Fruit fly (Drosophila melanogaster) whole organism, embryonic: Measurements from ENCODE around the gene FipoQ.

Experiments
- ATbp ChIP-seq: fragments of 200-800 bp; sonication (Bioruptor generic); optimal IDR thresholded peaks from 2 replicates; lab custom pipeline; 2017; ENCODE audit warnings: missing biosample characterization, mild to moderate bottlenecking, missing genetic modification characterization, missing genetic modification reagents
- BEAF-32 ChIP-seq: fragments of 200-800 bp; sonication (Bioruptor generic); optimal IDR thresholded peaks from 3 replicates; lab custom pipeline; 2017; ENCODE audit warnings: missing biosample characterization, missing genetic modification characterization, mild to moderate bottlenecking, moderate library complexity, missing genetic modification reagents
- Bgb ChIP-seq: fragments of 200-800 bp; sonication (Bioruptor generic); IDR thresholded peaks from 2 replicates; pipeline ENCODE4 v1.3.6; 2022; ENCODE audit warnings: missing biosample characterization, missing genetic modification characterization; ENCODE audit not compliant: partially characterized antibody
- CG13624 ChIP-seq: fragments of 200-800 bp; sonication (Bioruptor generic); optimal IDR thresholded peaks from 2 replicates; lab custom pipeline; 2016; ENCODE audit warnings: missing biosample characterization, missing genetic modification characterization
- CG14965 ChIP-seq: fragments of 200-800 bp; sonication (Bioruptor generic); optimal IDR thresholded peaks from 2 replicates; lab custom pipeline; 2016; ENCODE audit warnings: missing biosample characterization, missing genetic modification characterization, borderline replicate concordance
- CG15601 ChIP-seq: fragments of 200-800 bp; sonication (Bioruptor generic); optimal IDR thresholded peaks from 3 replicates; lab custom pipeline; 2019; ENCODE audit warnings: missing biosample characterization, mild to moderate bottlenecking, missing genetic modification characterization, moderate library complexity
- CG17361 ChIP-seq: fragments of 200-800 bp; sonication (Bioruptor generic); IDR thresholded peaks from 3 replicates; pipeline ENCODE4 v1.3.6; 2022; ENCODE audit warnings: missing biosample characterization, missing genetic modification characterization
- CG17829 ChIP-seq: fragments of 200-800 bp; optimal IDR thresholded peaks from 2 replicates; lab custom pipeline; 2019; ENCODE audit warnings: missing biosample characterization, mild to moderate bottlenecking, missing genetic modification characterization, moderate library complexity
- CG2712 ChIP-seq: fragments of 200-800 bp; optimal IDR thresholded peaks from 3 replicates; lab custom pipeline; 2019; ENCODE audit warnings: missing biosample characterization, mild to moderate bottlenecking, missing genetic modification characterization, moderate library complexity
- CG43689 ChIP-seq: fragments of 200-800 bp; sonication (Bioruptor generic); IDR thresholded peaks from 2 replicates; pipeline ENCODE4 v1.3.6; 2022; ENCODE audit warnings: missing biosample characterization, missing genetic modification characterization
- CG4404 ChIP-seq: fragments of 200-800 bp; sonication (Bioruptor generic); IDR thresholded peaks from 2 replicates; pipeline ENCODE4 v1.3.6; 2022; ENCODE audit warnings: missing biosample characterization, missing genetic modification characterization
- CG4617 ChIP-seq: fragments of 200-800 bp; sonication (Bioruptor generic); optimal IDR thresholded peaks from 3 replicates; lab custom pipeline; 2016; ENCODE audit warnings: missing biosample characterization, missing genetic modification characterization, borderline replicate concordance
- CG6689 ChIP-seq: fragments of 200-800 bp; sonication (Bioruptor generic); IDR thresholded peaks from 2 replicates; pipeline ENCODE4 v1.3.6; 2022; ENCODE audit warnings: missing biosample characterization, missing genetic modification characterization
- CG6791 ChIP-seq: fragments of 200-800 bp; sonication (Bioruptor generic); IDR thresholded peaks from 3 replicates; pipeline ENCODE4 v1.3.6; 2022; ENCODE audit warnings: missing biosample characterization, missing genetic modification characterization; ENCODE audit not compliant: partially characterized antibody
- CG7963 ChIP-seq: fragments of 200-800 bp; sonication (Bioruptor generic); IDR thresholded peaks from 3 replicates; pipeline ENCODE4 v1.3.6; 2022; ENCODE audit warnings: missing biosample characterization, missing genetic modification characterization; ENCODE audit not compliant: partially characterized antibody
- D ChIP-seq, 2 experiments: fragments of 200-800 bp in 1 of 2; fragments of >200 bp in 1 of 2; sonication (Bioruptor generic) in 1 of 2; optimal IDR thresholded peaks; 2 replicates in 1 of 2; 3 replicates in 1 of 2; lab custom pipeline; 2017; ENCODE audit warnings: mild to moderate bottlenecking in 1 of 2, missing biosample characterization in 1 of 2, missing genetic modification characterization in 1 of 2, missing genetic modification reagents in 1 of 2
- Dek ChIP-seq: fragments of 200-800 bp; sonication (Bioruptor generic); optimal IDR thresholded peaks from 3 replicates; lab custom pipeline; 2019; ENCODE audit warnings: missing biosample characterization, mild to moderate bottlenecking, missing genetic modification characterization, moderate library complexity
- E2f2 ChIP-seq: fragments of 200-800 bp; sonication (Bioruptor generic); IDR thresholded peaks from 2 replicates; pipeline ENCODE4 v1.3.6; 2022; ENCODE audit warnings: missing biosample characterization, missing genetic modification characterization
- Fer2 ChIP-seq: fragments of 200-800 bp; sonication (Bioruptor generic); optimal IDR thresholded peaks from 2 replicates; lab custom pipeline; 2018; ENCODE audit warnings: missing biosample characterization, mild to moderate bottlenecking, missing genetic modification characterization, moderate library complexity
- HLHmδ ChIP-seq: fragments of 200-800 bp; sonication (Bioruptor generic); optimal IDR thresholded peaks from 2 replicates; lab custom pipeline; 2018; ENCODE audit warnings: missing biosample characterization, mild to moderate bottlenecking, missing genetic modification characterization, moderate library complexity
- Hmr ChIP-seq: fragments of 200-800 bp; sonication (Bioruptor generic); optimal IDR thresholded peaks from 3 replicates; lab custom pipeline; 2017; ENCODE audit warnings: mild to moderate bottlenecking, missing biosample characterization, missing genetic modification reagents, missing genetic modification characterization
- Nf-YB ChIP-seq: fragments of 200-800 bp; sonication (Bioruptor generic); optimal IDR thresholded peaks from 3 replicates; lab custom pipeline; 2019; ENCODE audit warnings: missing biosample characterization, mild to moderate bottlenecking, missing genetic modification characterization, moderate library complexity
- Nf-YC ChIP-seq: fragments of 200-800 bp; optimal IDR thresholded peaks from 3 replicates; lab custom pipeline; 2019; ENCODE audit warnings: missing biosample characterization, mild to moderate bottlenecking, missing genetic modification characterization, moderate library complexity
- Sox100B ChIP-seq: fragments of 200-800 bp; sonication (Bioruptor generic); optimal IDR thresholded peaks from 3 replicates; lab custom pipeline; 2018; ENCODE audit warnings: missing biosample characterization, mild to moderate bottlenecking, missing genetic modification characterization
- Sry-β ChIP-seq: fragments of 200-800 bp; sonication (Bioruptor generic); optimal IDR thresholded peaks from 2 replicates; lab custom pipeline; 2018; ENCODE audit warnings: missing biosample characterization, mild to moderate bottlenecking, missing genetic modification characterization, moderate library complexity
- Stat92E ChIP-seq, 3 experiments: fragments of >200 bp in 2 of 3; fragments of 200-800 bp in 1 of 3; sonication (Bioruptor generic) in 1 of 3; optimal IDR thresholded peaks; 2 replicates each; lab custom pipeline; 2017 to 2019; ENCODE audit warnings: missing biosample characterization in 3 of 3, missing genetic modification characterization in 3 of 3, mild to moderate bottlenecking in 1 of 3, moderate library complexity in 1 of 3
- Xrp1 ChIP-seq: fragments of 200-800 bp; sonication (Bioruptor generic); IDR thresholded peaks from 2 replicates; pipeline ENCODE4 v1.3.6; 2022; ENCODE audit warnings: missing biosample characterization, missing genetic modification characterization
- YL-1 ChIP-seq: fragments of 200-800 bp; sonication (Bioruptor generic); optimal IDR thresholded peaks from 3 replicates; lab custom pipeline; 2017; ENCODE audit warnings: missing biosample characterization, mild to moderate bottlenecking, missing genetic modification characterization
- ara ChIP-seq: fragments of 200-800 bp; sonication (Bioruptor generic); IDR thresholded peaks from 2 replicates; pipeline ENCODE4 v1.3.6; 2022; ENCODE audit warnings: missing biosample characterization, missing genetic modification characterization
- chinmo ChIP-seq: fragments of 200-800 bp; sonication (Bioruptor generic); IDR thresholded peaks from 4 replicates; pipeline ENCODE4 v1.3.6; 2022; ENCODE audit warnings: missing biosample characterization, missing genetic modification characterization; ENCODE audit not compliant: partially characterized antibody
- crol ChIP-seq: fragments of 200-800 bp; sonication (Bioruptor generic); IDR thresholded peaks from 2 replicates; pipeline ENCODE4 v1.3.6; 2022; ENCODE audit warnings: missing biosample characterization, missing genetic modification characterization
- danr ChIP-seq: fragments of 200-800 bp; sonication (Bioruptor generic); IDR thresholded peaks from 2 replicates; pipeline ENCODE4 v1.3.6; 2022; ENCODE audit warnings: missing biosample characterization, missing genetic modification characterization
- dmrt99B ChIP-seq: fragments of 200-800 bp; sonication (Bioruptor generic); optimal IDR thresholded peaks from 2 replicates; lab custom pipeline; 2018; ENCODE audit warnings: missing biosample characterization, mild to moderate bottlenecking, missing genetic modification characterization, moderate library complexity
- hbn ChIP-seq: fragments of 200-800 bp; sonication (Bioruptor generic); IDR thresholded peaks from 2 replicates; pipeline ENCODE4 v1.3.6; 2022; ENCODE audit warnings: missing biosample characterization, missing genetic modification characterization; ENCODE audit not compliant: partially characterized antibody
- lbe ChIP-seq: fragments of 200-800 bp; sonication (Bioruptor generic); optimal IDR thresholded peaks from 2 replicates; lab custom pipeline; 2016; ENCODE audit warnings: missing biosample characterization, mild to moderate bottlenecking, missing genetic modification characterization
- lola ChIP-seq, 3 experiments: fragments of >200 bp in 2 of 3; fragments of 200-800 bp in 1 of 3; sonication (Bioruptor generic) in 1 of 3; optimal IDR thresholded peaks; 2 replicates each; lab custom pipeline; 2017 to 2019; ENCODE audit warnings: missing biosample characterization in 3 of 3, missing genetic modification characterization in 3 of 3, mild to moderate bottlenecking in 1 of 3, moderate library complexity in 1 of 3
- mld ChIP-seq: fragments of 200-800 bp; sonication (Bioruptor generic); IDR thresholded peaks from 3 replicates; pipeline ENCODE4 v1.3.6; 2022; ENCODE audit warnings: missing biosample characterization, missing genetic modification characterization; ENCODE audit not compliant: partially characterized antibody
- phol ChIP-seq: fragments of 200-800 bp; sonication (Bioruptor generic); optimal IDR thresholded peaks from 3 replicates; lab custom pipeline; 2018; ENCODE audit warnings: missing biosample characterization, mild to moderate bottlenecking, missing genetic modification characterization, moderate library complexity
- prd ChIP-seq, 3 experiments: fragments of >200 bp in 2 of 3; fragments of 200-800 bp in 1 of 3; sonication (Bioruptor generic) in 1 of 3; optimal IDR thresholded peaks in 2 of 3; IDR thresholded peaks in 1 of 3; 2 replicates in 2 of 3; 3 replicates in 1 of 3; pipeline versions ENCODE4 v1.3.6 to Lab custom; 2017 to 2022; ENCODE audit warnings: missing biosample characterization in 1 of 3, missing genetic modification characterization in 1 of 3
- ro ChIP-seq: fragments of 200-800 bp; sonication (Bioruptor generic); IDR thresholded peaks from 2 replicates; pipeline ENCODE4 v1.3.6; 2022; ENCODE audit warnings: missing biosample characterization, missing genetic modification characterization
- row ChIP-seq: fragments of 200-800 bp; sonication (Bioruptor generic); IDR thresholded peaks from 3 replicates; pipeline ENCODE4 v1.3.6; 2022; ENCODE audit warnings: missing biosample characterization, missing genetic modification characterization
- sim ChIP-seq: fragments of 200-800 bp; sonication (Bioruptor generic); IDR thresholded peaks from 2 replicates; pipeline ENCODE4 v1.3.6; 2022; ENCODE audit warnings: missing biosample characterization, missing genetic modification characterization
- stwl ChIP-seq: fragments of 200-800 bp; sonication (Bioruptor generic); optimal IDR thresholded peaks from 3 replicates; lab custom pipeline; 2018; ENCODE audit warnings: missing biosample characterization, mild to moderate bottlenecking, missing genetic modification characterization, moderate library complexity
- tin ChIP-seq: fragments of 200-800 bp; sonication (Bioruptor generic); optimal IDR thresholded peaks from 3 replicates; lab custom pipeline; 2016; ENCODE audit warnings: missing biosample characterization, missing genetic modification characterization
- vvl ChIP-seq: fragments of 200-800 bp; sonication (Bioruptor generic); IDR thresholded peaks from 2 replicates; pipeline ENCODE4 v1.3.6; 2022; ENCODE audit warnings: missing biosample characterization, missing genetic modification characterization
- zfh1 ChIP-seq: fragments of 200-800 bp; sonication (Bioruptor generic); IDR thresholded peaks from 3 replicates; pipeline ENCODE4 v1.3.6; 2022; ENCODE audit warnings: missing biosample characterization, missing genetic modification characterization

Gene FipoQ

DNA sequence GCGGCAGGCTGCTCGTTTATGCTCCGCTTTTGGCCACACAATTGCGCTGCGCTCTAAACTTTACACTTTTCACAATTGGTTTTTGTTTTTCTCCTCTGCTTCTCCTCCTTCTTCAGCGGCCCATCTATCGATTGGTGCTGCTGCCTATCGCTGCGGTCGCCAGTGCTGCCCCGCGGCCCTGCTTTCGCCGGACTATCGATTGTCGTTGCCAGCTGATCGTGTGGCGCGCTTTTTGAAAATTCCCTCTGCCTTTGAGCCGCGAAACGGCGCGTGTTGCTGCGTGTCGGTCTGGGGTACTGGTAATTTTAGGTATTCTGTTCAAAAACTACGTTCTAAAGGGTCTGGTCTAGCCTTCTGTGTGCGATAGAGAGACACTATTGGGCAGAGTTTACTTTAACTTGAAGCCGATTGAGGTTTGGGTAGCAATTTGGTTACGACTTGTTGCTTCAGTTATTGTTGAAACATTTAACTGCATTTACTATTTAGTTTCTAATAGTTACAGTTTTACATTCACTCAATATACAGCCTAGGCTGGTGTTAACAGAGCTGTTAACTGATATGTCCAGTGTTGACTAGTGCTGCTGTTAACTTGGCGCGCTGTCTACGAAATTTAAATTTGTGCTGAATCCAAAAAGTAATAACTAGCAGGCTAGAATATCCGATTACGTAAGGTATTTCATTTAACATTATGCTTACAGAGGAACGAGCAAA is 9.0 kb downstream of the FipoQ start, which contains the start of gene Trc8 (continued):
- TF ChIP-seq Bgb (GFP tag; lab: Robert Waterston, UW): peak; percentile 92
- TF ChIP-seq CG14965: no peak
- peak; percentile 25; the same call in 1 of the 3 replicates for TF ChIP-seq row (GFP tag; lab: Robert Waterston, UW)
- TF ChIP-seq Stat92E (GFP tag; optimal IDR thresholded peaks at IDR 0.05; lab: Kevin White, UChicago): peak in 1 of 3 experiments; percentile 8
- TF ChIP-seq CG13624 (GFP tag; lab: Kevin White, UChicago): peak; percentile 46
- no peak for TF ChIP-seq sim (GFP tag; lab: Robert Waterston, UW)
- peak; percentile 79 for TF ChIP-seq mld (GFP tag; lab: Robert Waterston, UW)
- TF ChIP-seq prd (optimal IDR thresholded peaks at IDR 0.05; lab: Kevin White, UChicago): no peak
- peak; percentile 34; the same call in 1 of the 3 replicates for TF ChIP-seq prd (GFP tag; IDR thresholded peaks at IDR 0.05; lab: Robert Waterston, UW)
- TF ChIP-seq chinmo (GFP tag; lab: Robert Waterston, UW): peak; percentile 91; the same call in 3 of the 4 replicates
- peak; percentile 92 for TF ChIP-seq CG7963
- TF ChIP-seq Hmr: peak; percentile 22
- no peak for TF ChIP-seq Nf-YB (GFP tag; lab: Kevin White, UChicago)
- TF ChIP-seq hbn: peak; percentile 77
- 0 out of 3 replicates have a peak, but pooled peaks have one; percentile 27 for TF ChIP-seq CG17361 (GFP tag; lab: Robert Waterston, UW)
- TF ChIP-seq CG6791 (GFP tag; lab: Robert Waterston, UW): peak; percentile 87
- peak; percentile 98 for TF ChIP-seq E2f2 (GFP tag; lab: Robert Waterston, UW)
- peak; percentile 27 for TF ChIP-seq CG15601 (tag; lab: Kevin White, UChicago)
- peak; percentile 96 for TF ChIP-seq stwl (tag; lab: Kevin White, UChicago)
- no peak for TF ChIP-seq Fer2
- peak in 1 of 3 experiments; percentile 6 for TF ChIP-seq lola (GFP tag; optimal IDR thresholded peaks at IDR 0.05; lab: Kevin White, UChicago)
- TF ChIP-seq CG4617: peak; percentile 80
- peak; percentile 9 for TF ChIP-seq Nf-YC (tag; lab: Kevin White, UChicago)
- peak; percentile 29 for TF ChIP-seq Sry-β (GFP tag; lab: Kevin White, UChicago)
- TF ChIP-seq ro (GFP tag; lab: Robert Waterston, UW): no peak
- TF ChIP-seq Dek (tag; lab: Kevin White, UChicago): peak; percentile 82
- peak; percentile 88 for TF ChIP-seq BEAF-32 (GFP tag; lab: Kevin White, UChicago)
- peak; percentile 69 for TF ChIP-seq YL-1

DNA sequence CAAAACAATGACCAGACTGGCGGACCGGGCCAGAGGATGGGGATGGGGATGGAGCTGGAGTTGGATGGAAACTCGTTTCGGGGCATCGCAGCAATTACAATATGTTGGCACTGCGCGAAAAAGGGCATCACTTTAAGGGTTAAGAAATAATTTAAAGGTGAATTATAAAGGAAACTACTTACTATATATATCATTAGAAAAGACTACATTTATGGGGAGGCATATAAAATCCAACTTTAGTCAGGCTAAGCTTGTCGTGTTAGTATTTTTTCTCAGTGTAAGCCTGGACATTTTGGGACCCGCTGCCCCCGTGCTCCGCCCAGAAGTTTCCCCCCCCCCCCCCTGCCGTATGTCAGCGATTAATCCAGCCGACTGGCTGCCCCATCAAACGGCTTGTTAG is 12.0 kb downstream of the FipoQ start:
- peak; percentile 55 for TF ChIP-seq lbe (GFP tag; lab: Kevin White, UChicago)
- TF ChIP-seq Xrp1 (GFP tag; lab: Robert Waterston, UW): peak; percentile 54; the same call in 1 of the 2 replicates
- no peak for TF ChIP-seq prd (optimal IDR thresholded peaks at IDR 0.05; lab: Kevin White, UChicago)
- peak; percentile 38; the same call in 2 of the 3 replicates for TF ChIP-seq prd (GFP tag; IDR thresholded peaks at IDR 0.05; lab: Robert Waterston, UW)
- TF ChIP-seq vvl (GFP tag; lab: Robert Waterston, UW): 0 out of 2 replicates have a peak, but pooled peaks have one; percentile 33
- no peak for TF ChIP-seq phol
- no peak for TF ChIP-seq ara (GFP tag; lab: Robert Waterston, UW)
- 0 out of 2 replicates have a peak, but pooled peaks have one; percentile 8 for TF ChIP-seq danr
- no peak for TF ChIP-seq CG4404 (GFP tag; lab: Robert Waterston, UW)
- TF ChIP-seq dmrt99B (tag; lab: Kevin White, UChicago): no peak
- TF ChIP-seq ATbp (GFP tag; lab: Kevin White, UChicago): no peak
- peak; percentile 40; the same call in 1 of the 3 replicates for TF ChIP-seq zfh1
- TF ChIP-seq CG2712 (tag; lab: Kevin White, UChicago): peak; percentile 6
- TF ChIP-seq tin (GFP tag; lab: Kevin White, UChicago): no peak
- peak; percentile 27 for TF ChIP-seq CG17829
- no peak for TF ChIP-seq CG6689 (GFP tag; lab: Robert Waterston, UW)
- no peak for TF ChIP-seq CG43689 (GFP tag; lab: Robert Waterston, UW)
- TF ChIP-seq HLHmδ (GFP tag; lab: Kevin White, UChicago): no peak
- TF ChIP-seq crol: peak; percentile 47
- TF ChIP-seq D (optimal IDR thresholded peaks at IDR 0.05; lab: Kevin White, UChicago): no peak
- no peak for TF ChIP-seq D (GFP tag; optimal IDR thresholded peaks at IDR 0.05; lab: Kevin White, UChicago)
- no peak for TF ChIP-seq Sox100B (GFP tag; lab: Kevin White, UChicago)
